Fruit fly (Drosophila melanogaster) whole organism, wandering third instar larva: ENCODE data around the gene TfIIA-S.

Experiments
- CG32264 ChIP-seq: fragments of 200-800 bp; sonication (Bioruptor generic); optimal IDR thresholded peaks from 2 replicates; lab custom pipeline; 2016; ENCODE audit warnings: missing biosample characterization, missing genetic modification characterization
- CG9705 ChIP-seq: fragments of 200-800 bp; sonication (Bioruptor generic); optimal IDR thresholded peaks from 2 replicates; lab custom pipeline; 2018; ENCODE audit warnings: missing biosample characterization, mild to moderate bottlenecking, missing genetic modification characterization
- CrebA ChIP-seq: fragments of 200-800 bp; sonication (Bioruptor generic); optimal IDR thresholded peaks from 2 replicates; lab custom pipeline; 2016; ENCODE audit warnings: missing biosample characterization, mild to moderate bottlenecking, missing genetic modification characterization, borderline replicate concordance
- Dfd ChIP-seq: fragments of >200 bp; optimal IDR thresholded peaks from 2 replicates; lab custom pipeline; 2017; ENCODE audit warnings: missing biosample characterization, missing genetic modification characterization
- Dif ChIP-seq: fragments of 200-275, 200-300 bp; sonication (Bioruptor generic); optimal IDR thresholded peaks from 2 replicates; lab custom pipeline; 2018; ENCODE audit warnings: missing biosample characterization, missing genetic modification characterization; ENCODE audit not compliant: partially characterized antibody
- GATAd ChIP-seq: sonication (Bioruptor generic); optimal IDR thresholded peaks from 2 replicates; lab custom pipeline; 2016; ENCODE audit warnings: missing biosample characterization, missing genetic modification characterization
- HLH106 ChIP-seq: fragments of 200-800 bp; optimal IDR thresholded peaks from 3 replicates; lab custom pipeline; 2019; ENCODE audit warnings: missing biosample characterization, mild to moderate bottlenecking, missing genetic modification characterization, moderate library complexity
- Hnf4 ChIP-seq: fragments of 200-800 bp; sonication (Bioruptor generic); optimal IDR thresholded peaks from 2 replicates; lab custom pipeline; 2016; ENCODE audit warnings: missing biosample characterization, mild to moderate bottlenecking, missing genetic modification characterization
- Hr78 ChIP-seq: fragments of >200 bp; optimal IDR thresholded peaks from 2 replicates; lab custom pipeline; 2017; ENCODE audit warnings: missing biosample characterization, missing genetic modification characterization
- Hr83 ChIP-seq: fragments of 200-300 bp; sonication (Bioruptor generic); optimal IDR thresholded peaks from 2 replicates; lab custom pipeline; 2016; ENCODE audit warnings: missing biosample characterization, mild to moderate bottlenecking, missing genetic modification characterization, moderate library complexity; ENCODE audit not compliant: poor library complexity, severe bottlenecking
- Jra ChIP-seq: sonication (Bioruptor generic); optimal IDR thresholded peaks from 2 replicates; lab custom pipeline; 2016; ENCODE audit warnings: missing biosample characterization, missing genetic modification characterization
- Myc ChIP-seq: fragments of >200 bp; optimal IDR thresholded peaks from 2 replicates; lab custom pipeline; 2017
- N ChIP-seq: fragments of >200 bp; optimal IDR thresholded peaks from 2 replicates; lab custom pipeline; 2018; ENCODE audit warnings: missing biosample characterization, missing external identifiers, missing genetic modification characterization
- OdsH ChIP-seq: fragments of 200-800 bp; sonication (Bioruptor generic); optimal IDR thresholded peaks from 2 replicates; lab custom pipeline; 2016; ENCODE audit warnings: missing biosample characterization, mild to moderate bottlenecking, missing genetic modification characterization
- Rel ChIP-seq, 2 experiments: fragments of 200-800 bp; sonication (Bioruptor generic) in 1 of 2; optimal IDR thresholded peaks; 2 replicates in 1 of 2; 3 replicates in 1 of 2; lab custom pipeline; 2016 to 2019; ENCODE audit warnings: mild to moderate bottlenecking in 2 of 2, missing biosample characterization in 2 of 2, missing genetic modification characterization in 2 of 2, moderate library complexity in 1 of 2
- Sp1 ChIP-seq: fragments of 200-800 bp; sonication (Bioruptor generic); optimal IDR thresholded peaks from 3 replicates; lab custom pipeline; 2019; ENCODE audit warnings: missing biosample characterization, mild to moderate bottlenecking, missing genetic modification characterization, moderate library complexity
- Vsx2 ChIP-seq: fragments of 200-300, 225-300 bp; sonication (Bioruptor generic); optimal IDR thresholded peaks from 2 replicates; lab custom pipeline; 2018; ENCODE audit warnings: missing biosample characterization, missing genetic modification characterization; ENCODE audit not compliant: partially characterized antibody
- br ChIP-seq: fragments of 200-800 bp; sonication (Bioruptor generic); optimal IDR thresholded peaks from 2 replicates; lab custom pipeline; 2016; ENCODE audit warnings: missing biosample characterization, missing genetic modification characterization
- brk ChIP-seq: fragments of 200-800 bp; sonication (Bioruptor generic); optimal IDR thresholded peaks from 2 replicates; lab custom pipeline; 2016; ENCODE audit warnings: missing biosample characterization, mild to moderate bottlenecking, missing genetic modification characterization
- dl ChIP-seq, 2 experiments: fragments of 175-275, 200-275 bp in 1 of 2; fragments of 200-275 bp in 1 of 2; sonication (Bioruptor generic); optimal IDR thresholded peaks; lab custom pipeline; 2018; ENCODE audit warnings: mild to moderate bottlenecking in 2 of 2, missing biosample characterization in 2 of 2, missing genetic modification characterization in 2 of 2, moderate library complexity in 2 of 2; ENCODE audit not compliant: partially characterized antibody in 2 of 2, insufficient read depth in 1 of 2
- dmrt93B ChIP-seq: fragments of 200-800 bp; sonication (Bioruptor generic); optimal IDR thresholded peaks from 2 replicates; lab custom pipeline; 2018; ENCODE audit warnings: missing biosample characterization, mild to moderate bottlenecking, missing genetic modification characterization
- dsf ChIP-seq: sonication (Bioruptor generic); optimal IDR thresholded peaks from 2 replicates; lab custom pipeline; 2016; ENCODE audit warnings: missing biosample characterization, missing genetic modification characterization, borderline replicate concordance
- ey ChIP-seq: fragments of 200-800 bp; sonication (Bioruptor generic); optimal IDR thresholded peaks from 2 replicates; lab custom pipeline; 2016; ENCODE audit warnings: missing biosample characterization, missing genetic modification characterization
- foxo ChIP-seq, 2 experiments: fragments of 200-800 bp; sonication (Bioruptor generic); optimal IDR thresholded peaks; 2 replicates in 1 of 2; 3 replicates in 1 of 2; lab custom pipeline; 2016 to 2017; ENCODE audit warnings: missing biosample characterization in 2 of 2, missing genetic modification characterization in 2 of 2
- fru ChIP-seq: fragments of 200-800 bp; sonication (Bioruptor generic); optimal IDR thresholded peaks from 3 replicates; lab custom pipeline; 2016; ENCODE audit warnings: missing biosample characterization, mild to moderate bottlenecking, missing genetic modification characterization
- h ChIP-seq: fragments of 200-800 bp; sonication (Bioruptor generic); optimal IDR thresholded peaks from 3 replicates; lab custom pipeline; 2016; ENCODE audit warnings: missing biosample characterization, mild to moderate bottlenecking, missing genetic modification characterization
- jim ChIP-seq: fragments of 175-275, 200-325 bp; sonication (Bioruptor generic); optimal IDR thresholded peaks from 2 replicates; lab custom pipeline; 2016; ENCODE audit warnings: missing biosample characterization, mild to moderate bottlenecking, missing genetic modification characterization
- lola ChIP-seq: fragments of >200 bp; optimal IDR thresholded peaks from 2 replicates; lab custom pipeline; 2017; ENCODE audit warnings: missing biosample characterization, missing genetic modification characterization
- psq ChIP-seq: fragments of 200-800 bp; sonication (Bioruptor generic); optimal IDR thresholded peaks from 3 replicates; lab custom pipeline; 2017; ENCODE audit warnings: missing biosample characterization, mild to moderate bottlenecking, missing genetic modification characterization, moderate library complexity
- rgr ChIP-seq: fragments of 200-800 bp; sonication (Bioruptor generic); optimal IDR thresholded peaks from 3 replicates; lab custom pipeline; 2016; ENCODE audit warnings: missing biosample characterization, mild to moderate bottlenecking, missing genetic modification characterization
- sage ChIP-seq: fragments of 200-800 bp; sonication (Bioruptor generic); optimal IDR thresholded peaks from 2 replicates; lab custom pipeline; 2016; ENCODE audit warnings: missing biosample characterization, mild to moderate bottlenecking, missing genetic modification characterization
- sv ChIP-seq: fragments of 200-800 bp; sonication (Bioruptor generic); optimal IDR thresholded peaks from 3 replicates; lab custom pipeline; 2016; ENCODE audit warnings: missing biosample characterization, missing genetic modification characterization
- tai ChIP-seq: sonication (Bioruptor generic); optimal IDR thresholded peaks from 2 replicates; lab custom pipeline; 2016; ENCODE audit warnings: missing biosample characterization, missing genetic modification characterization
- woc ChIP-seq: sonication (Bioruptor generic); optimal IDR thresholded peaks from 2 replicates; lab custom pipeline; 2016; ENCODE audit warnings: missing biosample characterization, mild to moderate bottlenecking, missing genetic modification characterization

The TfIIA-S gene

DNA sequence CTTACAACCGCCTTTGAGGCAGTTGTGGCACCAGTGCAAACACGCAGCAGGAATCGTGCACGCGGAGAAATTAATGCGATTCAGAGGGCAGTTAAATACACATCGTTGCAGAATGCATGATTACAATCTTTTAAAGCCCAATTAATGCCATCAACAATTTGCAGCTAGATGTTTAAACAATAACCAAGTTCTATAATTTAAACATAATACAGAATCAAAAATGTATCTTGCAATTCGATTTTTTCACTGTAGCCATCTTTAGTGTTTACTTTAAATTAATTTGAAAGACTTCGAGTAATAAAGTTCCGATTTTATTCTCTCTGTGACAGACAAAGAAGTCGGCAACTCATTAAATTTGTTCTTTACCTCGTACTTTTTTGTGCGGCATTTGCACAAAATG lies 25.1 kb upstream of the TfIIA-S start (continued):
- TF ChIP-seq Myc (lab: Kevin White, UChicago) (no peak), sv (GFP tag; lab: Kevin White, UChicago) (no peak), dmrt93B (GFP tag; lab: Kevin White, UChicago) (peak; percentile 71), dl (GFP tag; optimal IDR thresholded peaks at IDR 0.05; lab: Kevin White, UChicago; ENCODE audit: insufficient read depth in 1 of 2, partially characterized antibody in 2 of 2) (no peak), fru (GFP tag; lab: Kevin White, UChicago) (peak; percentile 86), Dif (no peak)
- TF ChIP-seq, all 38 proteins: peak for 18

DNA sequence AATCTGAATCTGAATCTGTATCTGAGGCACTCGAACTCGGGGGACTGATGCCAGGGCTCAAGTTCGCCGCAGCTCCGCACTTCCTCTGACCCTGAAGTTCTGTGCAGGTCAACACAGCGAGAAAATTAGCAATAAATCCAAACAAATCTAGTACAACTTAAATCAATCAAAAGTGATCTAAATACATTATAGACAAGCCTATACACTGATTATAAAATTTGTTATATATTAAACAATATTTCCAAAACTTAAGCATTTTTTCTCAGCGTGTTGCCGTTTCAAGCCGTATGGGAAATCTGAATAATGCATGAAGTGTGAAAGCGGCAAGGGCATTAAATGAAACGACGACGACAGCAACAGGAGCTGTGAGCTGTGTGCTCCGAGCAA lies 24.2 kb upstream of the TfIIA-S start:
- TF ChIP-seq ey (peak; percentile 93), Hnf4 (GFP tag; lab: Kevin White, UChicago) (peak; percentile 92), CG9705 (GFP tag; lab: Kevin White, UChicago) (peak; percentile 80), dmrt93B (GFP tag; lab: Kevin White, UChicago) (peak; percentile 86), dl (GFP tag; optimal IDR thresholded peaks at IDR 0.05; lab: Kevin White, UChicago; ENCODE audit: insufficient read depth in 1 of 2, partially characterized antibody in 2 of 2) (no peak), brk (GFP tag; lab: Kevin White, UChicago) (peak; percentile 89), psq (peak; percentile 89), OdsH (GFP tag; lab: Kevin White, UChicago) (peak; percentile 95), HLH106 (tag; lab: Kevin White, UChicago) (peak; percentile 94), jim (GFP tag; lab: Kevin White, UChicago) (no peak), sage (GFP tag; lab: Kevin White, UChicago) (peak; percentile 93), Vsx2 (GFP tag; lab: Kevin White, UChicago) (no peak), CrebA (GFP tag; lab: Kevin White, UChicago) (peak; percentile 48), Hr78 (GFP tag; lab: Kevin White, UChicago) (no peak), rgr (GFP tag; lab: Kevin White, UChicago) (peak; percentile 95), Dfd (GFP tag; lab: Kevin White, UChicago) (no peak), dsf (GFP tag; lab: Kevin White, UChicago) (peak; percentile 82), GATAd (GFP tag; lab: Kevin White, UChicago) (peak; percentile 19), fru (GFP tag; lab: Kevin White, UChicago) (peak; percentile 94), h (GFP tag; lab: Kevin White, UChicago) (peak; percentile 95), Jra (GFP tag; lab: Kevin White, UChicago) (peak; percentile 71), br (GFP tag; lab: Kevin White, UChicago) (peak; percentile 94), lola (GFP tag; lab: Kevin White, UChicago) (no peak), woc (GFP tag; lab: Kevin White, UChicago) (peak; percentile 90), N (GFP tag; lab: Kevin White, UChicago) (no peak), Rel (GFP tag; optimal IDR thresholded peaks at IDR 0.05; lab: Kevin White, UChicago) (peak; percentile 79), Rel (tag; optimal IDR thresholded peaks at IDR 0.05; lab: Kevin White, UChicago) (peak; percentile 68), Sp1 (GFP tag; lab: Kevin White, UChicago) (peak; percentile 94), foxo (GFP tag; optimal IDR thresholded peaks at IDR 0.05; lab: Kevin White, UChicago) (peak in 1 of 2 experiments; percentile 95), CG32264 (GFP tag; lab: Kevin White, UChicago) (peak; percentile 80), Hr83 (GFP tag; lab: Kevin White, UChicago) (no peak), tai (peak; percentile 88)

DNA sequence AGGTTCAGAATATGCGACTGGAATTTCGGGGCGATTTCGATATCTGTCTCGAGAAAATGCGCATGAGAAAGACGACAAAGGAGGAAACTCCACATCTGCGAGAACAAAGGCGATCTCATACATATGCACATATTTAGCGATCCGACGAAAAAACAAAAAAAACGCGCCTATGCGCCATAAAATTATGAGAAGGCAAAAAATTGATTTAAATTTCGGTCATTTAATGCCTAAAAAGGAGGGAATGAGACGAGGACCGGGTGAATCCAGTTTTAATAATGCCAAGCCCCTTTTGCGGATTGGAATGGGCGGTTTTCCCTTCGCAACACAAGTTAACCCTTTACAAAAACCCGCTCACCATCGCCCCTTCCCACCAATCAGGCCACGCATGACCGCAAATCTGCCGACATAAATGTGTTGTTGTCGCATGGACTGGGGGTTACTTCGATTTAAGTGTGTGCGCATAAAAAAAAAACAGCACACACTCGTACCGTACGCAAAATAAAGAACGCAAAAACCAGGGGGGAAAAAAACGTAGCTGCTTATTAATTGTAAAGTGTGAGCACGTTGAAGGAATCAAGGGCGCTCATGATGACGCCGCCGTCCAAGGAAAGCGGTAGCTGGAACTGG lies 23.7 kb upstream of the TfIIA-S start:
- TF ChIP-seq br (GFP tag; lab: Kevin White, UChicago) (no peak), N (GFP tag; lab: Kevin White, UChicago) (no peak), Vsx2 (GFP tag; lab: Kevin White, UChicago) (peak; percentile 3), foxo (GFP tag; optimal IDR thresholded peaks at IDR 0.05; lab: Kevin White, UChicago) (no peak), Dif (peak; percentile 1)
